Worm (Caenorhabditis elegans) whole organism, L4 larva: ENCODE data around the gene str-111.

Source experiments
- ceh-82 ChIP-seq: sonication (generic microtip); optimal IDR thresholded peaks from 2 replicates; lab custom pipeline; 2017; ENCODE audit warnings: missing biosample characterization, missing genetic modification characterization
- daf-16 ChIP-seq, 3 experiments: sonication (generic microtip); optimal IDR thresholded peaks; 2 replicates each; lab custom pipeline; 2016 to 2017; ENCODE audit warnings: missing genetic modification characterization in 3 of 3, missing genetic modification reagents in 3 of 3, mild to moderate bottlenecking in 2 of 3, missing compliant biosample characterization in 2 of 3, missing biosample characterization in 1 of 3, moderate library complexity in 1 of 3
- dmd-8 ChIP-seq: fragments of 200-800 bp; sonication (Bioruptor generic); IDR thresholded peaks from 2 replicates; pipeline ENCODE4 v1.3.6; 2022; ENCODE audit warnings: missing genetic modification characterization, missing compliant biosample characterization
- dve-1 ChIP-seq: sonication (generic microtip); optimal IDR thresholded peaks from 2 replicates; lab custom pipeline; 2017; ENCODE audit warnings: antibody characterized with exemption, mild to moderate bottlenecking, missing genetic modification characterization, missing compliant biosample characterization; ENCODE audit not compliant: insufficient read depth
- lin-39 ChIP-seq: fragments of 150-350 bp; optimal IDR thresholded peaks from 2 replicates; lab custom pipeline; 2014; ENCODE audit warnings: missing biosample characterization, missing genetic modification reagents, missing genetic modification characterization
- madf-5 ChIP-seq, 2 experiments: fragments of 200-800 bp; sonication (Bioruptor generic); IDR thresholded peaks; 2 replicates each; pipeline ENCODE4 v1.3.6; 2022; ENCODE audit warnings: missing compliant biosample characterization in 2 of 2, missing genetic modification characterization in 2 of 2
- madf-9 ChIP-seq: fragments of 200-800 bp; sonication (Bioruptor generic); conservative IDR thresholded peaks from 2 replicates; pipeline ENCODE4 v1.3.6; 2022; ENCODE audit warnings: missing genetic modification reagents, missing genetic modification characterization, missing compliant biosample characterization
- nhr-11 ChIP-seq: fragments of 150-350 bp; optimal IDR thresholded peaks from 2 replicates; lab custom pipeline; 2014; ENCODE audit warnings: missing biosample characterization, missing genetic modification characterization
- nhr-28 ChIP-seq: fragments of 150-350 bp; optimal IDR thresholded peaks from 2 replicates; lab custom pipeline; 2014; ENCODE audit warnings: missing biosample characterization, missing genetic modification characterization
- nhr-48 ChIP-seq: sonication (generic microtip); optimal IDR thresholded peaks from 2 replicates; lab custom pipeline; 2016; ENCODE audit warnings: mild to moderate bottlenecking, missing genetic modification characterization, missing compliant biosample characterization
- set-16 ChIP-seq: fragments of 200-800 bp; sonication (Bioruptor generic); IDR thresholded peaks from 2 replicates; pipeline ENCODE4 v1.3.6; 2022; ENCODE audit warnings: missing genetic modification reagents, missing genetic modification characterization, missing compliant biosample characterization
- snpc-4 ChIP-seq: fragments of 150-350 bp; optimal IDR thresholded peaks from 2 replicates; lab custom pipeline; 2014; ENCODE audit warnings: missing biosample characterization, missing genetic modification characterization
- vab-7 ChIP-seq: fragments of 200-800 bp; sonication (Bioruptor generic); IDR thresholded peaks from 2 replicates; pipeline ENCODE4 v1.3.6; 2022; ENCODE audit warnings: missing genetic modification reagents, missing genetic modification characterization, missing compliant biosample characterization
- zfp-2 ChIP-seq: sonication (generic microtip); optimal IDR thresholded peaks from 2 replicates; lab custom pipeline; 2016; ENCODE audit warnings: mild to moderate bottlenecking, missing genetic modification characterization, missing compliant biosample characterization

ce11 chrV:16198016-16198415, 29.1 kb upstream of the str-111 start, which contains the start of gene F11A5.5:
- no peak for TF ChIP-seq zfp-2 (tag; lab: Kevin White, UChicago)
- no peak for TF ChIP-seq lin-39 (tag; lab: Kevin White, UChicago)
- TF ChIP-seq daf-16 (GFP tag; optimal IDR thresholded peaks at IDR 0.05; lab: Kevin White, UChicago), result no peak
- TF ChIP-seq daf-16 (tag; optimal IDR thresholded peaks at IDR 0.05; lab: Kevin White, UChicago), result no peak
- TF ChIP-seq snpc-4 (tag; lab: Kevin White, UChicago), result no peak
- no peak for TF ChIP-seq ceh-82 (tag; lab: Kevin White, UChicago)
- no peak for TF ChIP-seq nhr-11 (tag; lab: Kevin White, UChicago)
- no peak for TF ChIP-seq madf-5 (GFP tag; IDR thresholded peaks at IDR 0.05; lab: Robert Waterston, UW)
- TF ChIP-seq nhr-28 (tag; lab: Kevin White, UChicago), result no peak
- TF ChIP-seq set-16 (GFP tag; lab: Robert Waterston, UW), result no peak
- TF ChIP-seq vab-7, result no peak
- TF ChIP-seq dmd-8 (GFP tag; lab: Robert Waterston, UW), result no peak
- TF ChIP-seq madf-9, result no peak
- TF ChIP-seq nhr-48 (tag; lab: Kevin White, UChicago), result no peak
- no peak for TF ChIP-seq dve-1
